Fruit fly (Drosophila melanogaster) whole organism, embryonic: ENCODE data around the gene CG43815.

Source experiments
- Asciz ChIP-seq: fragments of 200-800 bp; sonication (Bioruptor generic); optimal IDR thresholded peaks from 2 replicates; lab custom pipeline; 2017; ENCODE audit warnings: missing biosample characterization, mild to moderate bottlenecking, missing genetic modification characterization, missing genetic modification reagents
- CG10431 ChIP-seq: fragments of 200-800 bp; sonication (Bioruptor generic); optimal IDR thresholded peaks from 3 replicates; lab custom pipeline; 2018; ENCODE audit warnings: missing biosample characterization, mild to moderate bottlenecking, missing genetic modification characterization
- CG10543 ChIP-seq: fragments of 200-800 bp; sonication (Bioruptor generic); optimal IDR thresholded peaks from 3 replicates; lab custom pipeline; 2017; ENCODE audit warnings: missing biosample characterization, mild to moderate bottlenecking, missing genetic modification characterization, moderate library complexity
- CG1233 ChIP-seq: fragments of 200-800 bp; sonication (Bioruptor generic); optimal IDR thresholded peaks from 4 replicates; lab custom pipeline; 2018; ENCODE audit warnings: missing biosample characterization, mild to moderate bottlenecking, missing genetic modification characterization
- CG12769 ChIP-seq: fragments of 200-800 bp; sonication (Bioruptor generic); optimal IDR thresholded peaks from 2 replicates; lab custom pipeline; 2019; ENCODE audit warnings: missing biosample characterization, mild to moderate bottlenecking, missing genetic modification characterization, moderate library complexity
- CG13296 ChIP-seq: fragments of 200-800 bp; sonication (Bioruptor generic); optimal IDR thresholded peaks from 3 replicates; lab custom pipeline; 2018; ENCODE audit warnings: missing biosample characterization, mild to moderate bottlenecking, missing genetic modification characterization
- CG14441 ChIP-seq: fragments of 200-800 bp; sonication (Bioruptor generic); IDR thresholded peaks from 2 replicates; pipeline ENCODE4 v1.3.6; 2022; ENCODE audit warnings: missing biosample characterization, missing genetic modification characterization
- CG14667 ChIP-seq: fragments of 200-800 bp; sonication (Bioruptor generic); IDR thresholded peaks from 2 replicates; pipeline ENCODE4 v1.3.6; 2022; ENCODE audit warnings: missing biosample characterization, missing genetic modification characterization
- CG1647 ChIP-seq: fragments of 200-800 bp; sonication (Bioruptor generic); optimal IDR thresholded peaks from 3 replicates; lab custom pipeline; 2016; ENCODE audit warnings: missing biosample characterization, missing genetic modification characterization
- CG17359 ChIP-seq: fragments of 200-800 bp; sonication (Bioruptor generic); optimal IDR thresholded peaks from 3 replicates; lab custom pipeline; 2018; ENCODE audit warnings: missing biosample characterization, mild to moderate bottlenecking, missing genetic modification characterization, moderate library complexity
- CG31388 ChIP-seq: fragments of 200-800 bp; sonication (Bioruptor generic); optimal IDR thresholded peaks from 2 replicates; lab custom pipeline; 2016; ENCODE audit warnings: missing biosample characterization, missing genetic modification characterization
- CG31441 ChIP-seq: fragments of 200-800 bp; sonication (Bioruptor generic); IDR thresholded peaks from 2 replicates; pipeline ENCODE4 v1.3.6; 2022; ENCODE audit warnings: missing biosample characterization, missing genetic modification characterization
- CG32532 ChIP-seq: fragments of 200-800 bp; sonication (Bioruptor generic); IDR thresholded peaks from 2 replicates; pipeline ENCODE4 v1.3.6; 2022; ENCODE audit warnings: missing biosample characterization, missing genetic modification characterization
- CG33213 ChIP-seq: fragments of 200-800 bp; sonication (Bioruptor generic); optimal IDR thresholded peaks from 3 replicates; lab custom pipeline; 2016; ENCODE audit warnings: missing biosample characterization, missing genetic modification characterization
- CG4282 ChIP-seq: fragments of 200-800 bp; sonication (Bioruptor generic); optimal IDR thresholded peaks from 2 replicates; lab custom pipeline; 2016; ENCODE audit warnings: missing biosample characterization, missing genetic modification characterization
- CG4404 ChIP-seq: fragments of 200-800 bp; sonication (Bioruptor generic); IDR thresholded peaks from 2 replicates; pipeline ENCODE4 v1.3.6; 2022; ENCODE audit warnings: missing biosample characterization, missing genetic modification characterization
- CG4617 ChIP-seq: fragments of 200-800 bp; sonication (Bioruptor generic); optimal IDR thresholded peaks from 3 replicates; lab custom pipeline; 2016; ENCODE audit warnings: missing biosample characterization, missing genetic modification characterization, borderline replicate concordance
- CG6854 ChIP-seq: fragments of 200-800 bp; sonication (Bioruptor generic); optimal IDR thresholded peaks from 3 replicates; lab custom pipeline; 2017; ENCODE audit warnings: missing biosample characterization, mild to moderate bottlenecking, missing genetic modification characterization
- CG9797 ChIP-seq: fragments of 200-800 bp; sonication (Bioruptor generic); optimal IDR thresholded peaks from 3 replicates; lab custom pipeline; 2018; ENCODE audit warnings: missing biosample characterization, mild to moderate bottlenecking, missing genetic modification characterization
- Chrac-16 ChIP-seq: fragments of 200-800 bp; sonication (Bioruptor generic); optimal IDR thresholded peaks from 3 replicates; lab custom pipeline; 2016; ENCODE audit warnings: missing biosample characterization, missing genetic modification characterization
- Dip2 ChIP-seq: fragments of 200-800 bp; sonication (Bioruptor generic); IDR thresholded peaks from 2 replicates; pipeline ENCODE4 v1.3.6; 2022; ENCODE audit warnings: missing biosample characterization, missing genetic modification characterization
- Dip3 ChIP-seq: fragments of 200-800 bp; sonication (Bioruptor generic); optimal IDR thresholded peaks from 3 replicates; lab custom pipeline; 2016; ENCODE audit warnings: missing biosample characterization, missing genetic modification characterization
- Dp ChIP-seq: fragments of 200-800 bp; sonication (Bioruptor generic); optimal IDR thresholded peaks from 2 replicates; lab custom pipeline; 2018; ENCODE audit warnings: missing biosample characterization, mild to moderate bottlenecking, missing genetic modification characterization, moderate library complexity
- GATAe ChIP-seq: fragments of 200-800 bp; sonication (Bioruptor generic); conservative IDR thresholded peaks from 2 replicates; pipeline ENCODE4 v1.3.6; 2022; ENCODE audit warnings: missing biosample characterization, missing genetic modification characterization
- MESR4 ChIP-seq: fragments of 200-800 bp; sonication (Bioruptor generic); optimal IDR thresholded peaks from 2 replicates; lab custom pipeline; 2018; ENCODE audit warnings: missing biosample characterization, mild to moderate bottlenecking, missing genetic modification characterization, moderate library complexity
- Mad ChIP-seq: fragments of 200-800 bp; sonication (Bioruptor generic); optimal IDR thresholded peaks from 2 replicates; lab custom pipeline; 2016; ENCODE audit warnings: missing biosample characterization, missing genetic modification characterization
- Med ChIP-seq: fragments of 200-800 bp; sonication (Bioruptor generic); peaks from one replicate; lab custom pipeline; 2016; ENCODE audit warnings: missing biosample characterization, missing genetic modification characterization, mild to moderate bottlenecking, inconsistent platforms, moderate library complexity
- Nf-YB ChIP-seq: fragments of 200-800 bp; sonication (Bioruptor generic); optimal IDR thresholded peaks from 3 replicates; lab custom pipeline; 2019; ENCODE audit warnings: missing biosample characterization, mild to moderate bottlenecking, missing genetic modification characterization, moderate library complexity
- NfI ChIP-seq: fragments of 200-800 bp; sonication (Bioruptor generic); optimal IDR thresholded peaks from 3 replicates; lab custom pipeline; 2018; ENCODE audit warnings: missing biosample characterization, mild to moderate bottlenecking, missing genetic modification characterization, moderate library complexity
- Oli ChIP-seq: fragments of 200-800 bp; sonication (Bioruptor generic); optimal IDR thresholded peaks from 2 replicates; lab custom pipeline; 2018; ENCODE audit warnings: missing biosample characterization, mild to moderate bottlenecking, missing genetic modification characterization, moderate library complexity
- Ptx1 ChIP-seq: fragments of 200-800 bp; sonication (Bioruptor generic); IDR thresholded peaks from 2 replicates; pipeline ENCODE4 v1.3.6; 2022; ENCODE audit warnings: missing biosample characterization, missing genetic modification characterization
- Ravus ChIP-seq: fragments of 200-800 bp; sonication (Bioruptor generic); IDR thresholded peaks from 2 replicates; pipeline ENCODE4 v1.3.6; 2022; ENCODE audit warnings: missing biosample characterization, missing genetic modification characterization
- Sry-δ ChIP-seq: fragments of 200-800 bp; sonication (Bioruptor generic); optimal IDR thresholded peaks from 2 replicates; lab custom pipeline; 2016; ENCODE audit warnings: missing biosample characterization, missing genetic modification characterization
- Ssrp ChIP-seq: fragments of 200-800 bp; sonication (Bioruptor generic); optimal IDR thresholded peaks from 2 replicates; lab custom pipeline; 2018; ENCODE audit warnings: missing biosample characterization, mild to moderate bottlenecking, missing genetic modification characterization, moderate library complexity
- abd-A ChIP-seq: fragments of 200-800 bp; sonication (Bioruptor generic); optimal IDR thresholded peaks from 3 replicates; lab custom pipeline; 2019; ENCODE audit warnings: missing biosample characterization, mild to moderate bottlenecking, missing genetic modification characterization, moderate library complexity
- ac ChIP-seq: fragments of 200-800 bp; sonication (Bioruptor generic); optimal IDR thresholded peaks from 3 replicates; lab custom pipeline; 2017; ENCODE audit warnings: missing biosample characterization, mild to moderate bottlenecking, missing genetic modification characterization
- bbx ChIP-seq: fragments of 200-800 bp; sonication (Bioruptor generic); IDR thresholded peaks from 2 replicates; pipeline ENCODE4 v1.3.6; 2022; ENCODE audit warnings: missing biosample characterization, missing genetic modification characterization; ENCODE audit not compliant: partially characterized antibody
- danr ChIP-seq: fragments of 200-800 bp; sonication (Bioruptor generic); IDR thresholded peaks from 2 replicates; pipeline ENCODE4 v1.3.6; 2022; ENCODE audit warnings: missing biosample characterization, missing genetic modification characterization
- dmrt99B ChIP-seq: fragments of 200-800 bp; sonication (Bioruptor generic); optimal IDR thresholded peaks from 2 replicates; lab custom pipeline; 2018; ENCODE audit warnings: missing biosample characterization, mild to moderate bottlenecking, missing genetic modification characterization, moderate library complexity
- fu2 ChIP-seq: fragments of 200-800 bp; sonication (Bioruptor generic); optimal IDR thresholded peaks from 2 replicates; lab custom pipeline; 2016; ENCODE audit warnings: missing biosample characterization, missing genetic modification characterization
- gem ChIP-seq: fragments of 200-800 bp; sonication (Bioruptor generic); optimal IDR thresholded peaks from 2 replicates; lab custom pipeline; 2019; ENCODE audit warnings: missing biosample characterization, mild to moderate bottlenecking, missing genetic modification characterization, moderate library complexity
- ham ChIP-seq: fragments of 200-800 bp; sonication (Bioruptor generic); IDR thresholded peaks from 2 replicates; pipeline ENCODE4 v1.3.6; 2022; ENCODE audit warnings: missing biosample characterization, missing genetic modification characterization
- hbn ChIP-seq: fragments of 200-800 bp; sonication (Bioruptor generic); IDR thresholded peaks from 2 replicates; pipeline ENCODE4 v1.3.6; 2022; ENCODE audit warnings: missing biosample characterization, missing genetic modification characterization; ENCODE audit not compliant: partially characterized antibody
- knrl ChIP-seq: fragments of 200-800 bp; sonication (Bioruptor generic); IDR thresholded peaks from 3 replicates; pipeline ENCODE4 v1.3.6; 2022; ENCODE audit warnings: missing biosample characterization, missing genetic modification characterization; ENCODE audit not compliant: partially characterized antibody
- lab ChIP-seq: fragments of 200-800 bp; sonication (Bioruptor generic); optimal IDR thresholded peaks from 3 replicates; lab custom pipeline; 2017; ENCODE audit warnings: missing biosample characterization, missing genetic modification characterization, mild to moderate bottlenecking, moderate library complexity, missing genetic modification reagents
- ranshi ChIP-seq: fragments of 200-800 bp; sonication (Bioruptor generic); IDR thresholded peaks from 2 replicates; pipeline ENCODE4 v1.3.6; 2022; ENCODE audit warnings: missing biosample characterization, missing genetic modification characterization
- sens ChIP-seq: fragments of 200-800 bp; sonication (Bioruptor generic); peaks from one replicate; lab custom pipeline; 2016; ENCODE audit warnings: missing biosample characterization, missing genetic modification characterization
- sim ChIP-seq: fragments of 200-800 bp; sonication (Bioruptor generic); IDR thresholded peaks from 2 replicates; pipeline ENCODE4 v1.3.6; 2022; ENCODE audit warnings: missing biosample characterization, missing genetic modification characterization
- toy ChIP-seq: fragments of 200-800 bp; sonication (Bioruptor generic); IDR thresholded peaks from 2 replicates; pipeline ENCODE4 v1.3.6; 2022; ENCODE audit warnings: missing biosample characterization, missing genetic modification characterization
- unpg ChIP-seq: fragments of 200-800 bp; sonication (Bioruptor generic); optimal IDR thresholded peaks from 3 replicates; lab custom pipeline; 2018; ENCODE audit warnings: missing biosample characterization, mild to moderate bottlenecking, missing genetic modification characterization, moderate library complexity
- usp ChIP-seq: fragments of >200 bp; optimal IDR thresholded peaks from 2 replicates; lab custom pipeline; 2017; ENCODE audit warnings: missing biosample characterization, missing genetic modification characterization

Gene CG43815

dm6 chr2L:3569892-3570291, 6.1 kb upstream of the CG43815 start (continued):
- no peak for TF ChIP-seq CG31388 (GFP tag; lab: Kevin White, UChicago)
- no peak for TF ChIP-seq CG33213 (GFP tag; lab: Kevin White, UChicago)
- TF ChIP-seq CG10431 (GFP tag; lab: Kevin White, UChicago): no peak
- no peak for TF ChIP-seq CG12769
- TF ChIP-seq Mad: no peak
- TF ChIP-seq sens (GFP tag; lab: Kevin White, UChicago): peak; percentile 80
- TF ChIP-seq lab (GFP tag; lab: Kevin White, UChicago): peak; percentile 5
- TF ChIP-seq abd-A (tag; lab: Kevin White, UChicago): peak; percentile 12
- no peak for TF ChIP-seq CG14441 (GFP tag; lab: Robert Waterston, UW)
- peak; percentile 56; the same call in 1 of the 2 replicates for TF ChIP-seq CG32532 (GFP tag; lab: Robert Waterston, UW)
- no peak for TF ChIP-seq Ravus (GFP tag; lab: Robert Waterston, UW)
- no peak for TF ChIP-seq CG1233 (GFP tag; lab: Kevin White, UChicago)
- TF ChIP-seq ranshi (GFP tag; lab: Robert Waterston, UW): peak; percentile 38
- TF ChIP-seq fu2 (GFP tag; lab: Kevin White, UChicago): no peak
- no peak for TF ChIP-seq GATAe (GFP tag; lab: Robert Waterston, UW)
- no peak for TF ChIP-seq NfI (GFP tag; lab: Kevin White, UChicago)
- TF ChIP-seq CG31441 (GFP tag; lab: Robert Waterston, UW): peak; percentile 35; the same call in 1 of the 2 replicates
- no peak for TF ChIP-seq CG1647 (GFP tag; lab: Kevin White, UChicago)
- no peak for TF ChIP-seq Sry-δ (GFP tag; lab: Kevin White, UChicago)
- TF ChIP-seq CG17359 (tag; lab: Kevin White, UChicago): peak; percentile 26
- peak; percentile 24 for TF ChIP-seq unpg (GFP tag; lab: Kevin White, UChicago)
- TF ChIP-seq Ssrp (tag; lab: Kevin White, UChicago): no peak
- no peak for TF ChIP-seq CG4617 (GFP tag; lab: Kevin White, UChicago)
- no peak for TF ChIP-seq Dip3 (GFP tag; lab: Kevin White, UChicago)
- TF ChIP-seq dmrt99B (tag; lab: Kevin White, UChicago): peak; percentile 67
- TF ChIP-seq toy (GFP tag; lab: Robert Waterston, UW): no peak
- TF ChIP-seq Dp (GFP tag; lab: Kevin White, UChicago): no peak
- no peak for TF ChIP-seq bbx (GFP tag; lab: Robert Waterston, UW)
- no peak for TF ChIP-seq CG4404 (GFP tag; lab: Robert Waterston, UW)
- no peak for TF ChIP-seq danr (GFP tag; lab: Robert Waterston, UW)
- peak; percentile 71 for TF ChIP-seq gem (tag; lab: Kevin White, UChicago)
- 0 out of 2 replicates have a peak, but pooled peaks have one; percentile 7 for TF ChIP-seq CG14667 (GFP tag; lab: Robert Waterston, UW)
- TF ChIP-seq hbn (GFP tag; lab: Robert Waterston, UW): no peak
- no peak for TF ChIP-seq ac (GFP tag; lab: Kevin White, UChicago)
- TF ChIP-seq CG10543 (GFP tag; lab: Kevin White, UChicago): peak; percentile 16
- TF ChIP-seq Chrac-16 (GFP tag; lab: Kevin White, UChicago): peak; percentile 15
- no peak for TF ChIP-seq Dip2 (GFP tag; lab: Robert Waterston, UW)
- TF ChIP-seq sim (GFP tag; lab: Robert Waterston, UW): no peak
- no peak for TF ChIP-seq MESR4 (GFP tag; lab: Kevin White, UChicago)
- TF ChIP-seq CG6854 (GFP tag; lab: Kevin White, UChicago): no peak
- TF ChIP-seq ham (GFP tag; lab: Robert Waterston, UW): no peak
- TF ChIP-seq Nf-YB: no peak
- no peak for TF ChIP-seq CG13296 (GFP tag; lab: Kevin White, UChicago)
- TF ChIP-seq CG4282 (GFP tag; lab: Kevin White, UChicago): no peak
- TF ChIP-seq Asciz (GFP tag; lab: Kevin White, UChicago): no peak
- TF ChIP-seq Med (GFP tag; lab: Kevin White, UChicago): no peak
- TF ChIP-seq usp: no peak
- no peak for TF ChIP-seq CG9797 (GFP tag; lab: Kevin White, UChicago)
- TF ChIP-seq Ptx1 (GFP tag; lab: Robert Waterston, UW): peak; percentile 53
- TF ChIP-seq knrl: no peak
- peak; percentile 21 for TF ChIP-seq Oli
